Worm (Caenorhabditis elegans) whole organism, midembryonic: ENCODE results near the gene memb-1.

Source experiments
- med-1 ChIP-seq: sonication (generic microtip); optimal IDR thresholded peaks from 2 replicates; lab custom pipeline; 2017; ENCODE audit warnings: missing genetic modification characterization, mild to moderate bottlenecking, missing compliant biosample characterization, antibody characterized with exemption, missing genetic modification reagents; ENCODE audit not compliant: insufficient read depth
- ref-1 ChIP-seq: fragments of 200-800 bp; sonication (Bioruptor generic); conservative IDR thresholded peaks from 2 replicates; pipeline ENCODE4 v1.3.6; 2022; ENCODE audit warnings: missing genetic modification reagents, missing genetic modification characterization, missing compliant biosample characterization

DNA sequence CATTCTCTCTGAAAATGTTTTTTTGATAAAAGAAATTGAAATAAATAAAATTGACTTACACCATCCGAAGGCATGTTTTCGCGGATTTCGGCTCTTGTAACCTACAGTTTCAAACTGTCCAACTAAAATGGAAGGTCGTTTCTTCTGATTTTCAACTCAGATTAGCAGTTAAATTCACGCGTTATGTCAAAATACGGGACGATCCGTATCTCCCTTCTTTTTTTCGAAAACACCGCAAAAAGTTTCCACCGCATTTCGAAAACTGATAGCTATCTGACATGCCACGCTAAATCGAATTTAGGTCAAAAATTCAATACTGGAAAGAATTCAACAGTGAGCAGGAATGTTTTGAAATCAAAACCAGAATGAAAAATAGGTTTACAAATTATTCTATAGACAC, 16.8 kb upstream of the memb-1 start, which contains the start of gene tba-8:
- TF ChIP-seq med-1 (GFP tag; lab: Kevin White, UChicago) (no peak), ref-1 (no peak)
